Fruit fly (Drosophila melanogaster): ENCODE results near the gene CG32536.

Gene CG32536

dm6 chrX:19321820-19322708 is 45.4 kb upstream of the CG32536 start, which contains the start of gene out:
Gene out (minus strand): TSS chrX:19322106.
- peak; percentile 93 for TF ChIP-seq CG11762 (GFP tag; optimal IDR thresholded peaks at IDR 0.05; ENCODE audit: insufficient read depth)
- TF ChIP-seq Eip93F (GFP tag; optimal IDR thresholded peaks at IDR 0.05), result peak; percentile 92
- peak; percentile 91 for TF ChIP-seq cyc (GFP tag; optimal IDR thresholded peaks at IDR 0.05)
- TF ChIP-seq Blimp-1 (GFP tag; optimal IDR thresholded peaks at IDR 0.05), result peak; percentile 80
- peak; percentile 92 for TF ChIP-seq CG34406 (GFP tag; optimal IDR thresholded peaks at IDR 0.05)
- TF ChIP-seq CG15336 (GFP tag; IDR thresholded peaks at IDR 0.05), result peak; percentile 97
- TF ChIP-seq Eip78C (GFP tag), result peak; percentile 99
- TF ChIP-seq Hr39 (GFP tag; optimal IDR thresholded peaks at IDR 0.05), result peak; percentile 88
- TF ChIP-seq Met (GFP tag; optimal IDR thresholded peaks at IDR 0.05), result peak; percentile 94
- peak; percentile 95 for TF ChIP-seq esn (GFP tag; optimal IDR thresholded peaks at IDR 0.05)
- peak; percentile 92 for TF ChIP-seq CG8632 (GFP tag; optimal IDR thresholded peaks at IDR 0.05)
- TF ChIP-seq CG31627 (GFP tag; optimal IDR thresholded peaks at IDR 0.05), result peak; percentile 90
- TF ChIP-seq Sox15 (GFP tag; optimal IDR thresholded peaks at IDR 0.05), result peak; percentile 91
- peak; percentile 94 for TF ChIP-seq Sox102F (GFP tag; optimal IDR thresholded peaks at IDR 0.05)
- TF ChIP-seq CG6854 (GFP tag; optimal IDR thresholded peaks at IDR 0.05), result peak; percentile 93
- peak; percentile 40 for TF ChIP-seq fkh (GFP tag; optimal IDR thresholded peaks at IDR 0.05)
- peak; percentile 95 for TF ChIP-seq net (GFP tag; optimal IDR thresholded peaks at IDR 0.05)
- peak; percentile 93 for TF ChIP-seq lz (GFP tag; optimal IDR thresholded peaks at IDR 0.05)
- TF ChIP-seq eg (GFP tag; IDR thresholded peaks at IDR 0.05), result peak; percentile 96
- peak; percentile 92 to 93 for TF ChIP-seq ss (GFP tag; optimal IDR thresholded peaks at IDR 0.05)
- peak; percentile 93 for TF ChIP-seq spab (GFP tag; optimal IDR thresholded peaks at IDR 0.05)
- peak; percentile 95 for TF ChIP-seq Sox14 (GFP tag; optimal IDR thresholded peaks at IDR 0.05)
- TF ChIP-seq CG6163 (GFP tag; IDR thresholded peaks at IDR 0.05), result peak; percentile 96
- peak; percentile 95 for TF ChIP-seq Lpt (GFP tag; optimal IDR thresholded peaks at IDR 0.05)
- TF ChIP-seq CG11294 (GFP tag; IDR thresholded peaks at IDR 0.05), result peak; percentile 92
- peak; percentile 90 for TF ChIP-seq CG16779 (tag; optimal IDR thresholded peaks at IDR 0.05)
- peak; percentile 94 for TF ChIP-seq topi (GFP tag; optimal IDR thresholded peaks at IDR 0.05)
- TF ChIP-seq CG6808 (GFP tag; optimal IDR thresholded peaks at IDR 0.05), result peak; percentile 94
- TF ChIP-seq Smox (GFP tag; optimal IDR thresholded peaks at IDR 0.05), result peak; percentile 93
- peak; percentile 98 for TF ChIP-seq CG32006 (GFP tag; optimal IDR thresholded peaks at IDR 0.05)
- peak; percentile 85 for TF ChIP-seq vri (GFP tag; optimal IDR thresholded peaks at IDR 0.05)
- TF ChIP-seq dac (GFP tag; optimal IDR thresholded peaks at IDR 0.05), result peak; percentile 96
- TF ChIP-seq Hr4 (GFP tag; optimal IDR thresholded peaks at IDR 0.05), result peak; percentile 93
- TF ChIP-seq dsx (GFP tag; optimal IDR thresholded peaks at IDR 0.05; ENCODE audit: poor library complexity, severe bottlenecking), result peak; percentile 90
- TF ChIP-seq Eip75B (GFP tag; optimal IDR thresholded peaks at IDR 0.05), result peak; percentile 94
- TF ChIP-seq CG1621 (tag; optimal IDR thresholded peaks at IDR 0.05), result peak; percentile 91
- peak; percentile 94 for TF ChIP-seq CG4318 (GFP tag; optimal IDR thresholded peaks at IDR 0.05)
- TF ChIP-seq salr (GFP tag; optimal IDR thresholded peaks at IDR 0.05), result peak; percentile 86 to 92
- TF ChIP-seq CG6792 (GFP tag; optimal IDR thresholded peaks at IDR 0.05), result peak; percentile 93
- TF ChIP-seq acj6 (GFP tag; optimal IDR thresholded peaks at IDR 0.05), result peak; percentile 93
- peak; percentile 95 for TF ChIP-seq OdsH (GFP tag; optimal IDR thresholded peaks at IDR 0.05)
- peak; percentile 93 for TF ChIP-seq fd59A (GFP tag; optimal IDR thresholded peaks at IDR 0.05)
- peak; percentile 93 for TF ChIP-seq Ets96B (tag; optimal IDR thresholded peaks at IDR 0.05)
- no peak for TF ChIP-seq Hr38 (GFP tag; optimal IDR thresholded peaks at IDR 0.05)
- TF ChIP-seq CG10669 (GFP tag; optimal IDR thresholded peaks at IDR 0.05), result peak; percentile 94
- peak; percentile 86 for TF ChIP-seq CG8319 (GFP tag; optimal IDR thresholded peaks at IDR 0.05)
- peak; percentile 97 for TF ChIP-seq CG8119 (GFP tag; IDR thresholded peaks at IDR 0.05)
- peak; percentile 95 for TF ChIP-seq CG10631 (GFP tag; optimal IDR thresholded peaks at IDR 0.05)
- peak; percentile 96 for TF ChIP-seq CG6276 (GFP tag; optimal IDR thresholded peaks at IDR 0.05)

Data from whole organism, prepupa.